Worm (Caenorhabditis elegans): ENCODE data around the gene C47G2.4.

- no peak for TF ChIP-seq sptf-1 (tag; optimal IDR thresholded peaks at IDR 0.05)
- no peak for TF ChIP-seq nhr-11 (tag; optimal IDR thresholded peaks at IDR 0.05)
- no peak for TF ChIP-seq dsc-1 (tag; optimal IDR thresholded peaks at IDR 0.05)
- TF ChIP-seq ceh-88 (GFP tag; IDR thresholded peaks at IDR 0.05), result no peak
- TF ChIP-seq lsy-2 (tag; optimal IDR thresholded peaks at IDR 0.05), result no peak
- no peak for TF ChIP-seq hlh-17 (GFP tag; optimal IDR thresholded peaks at IDR 0.05; ENCODE audit: borderline replicate concordance)
- no peak for TF ChIP-seq ama-1 (optimal IDR thresholded peaks at IDR 0.05)
- no peak for TF ChIP-seq elt-3 (tag; optimal IDR thresholded peaks at IDR 0.05)
- TF ChIP-seq unc-62 (GFP tag; optimal IDR thresholded peaks at IDR 0.05), result no peak
- TF ChIP-seq mdl-1 (tag; optimal IDR thresholded peaks at IDR 0.05), result no peak
Observed at ce11 chrII:11339507-11339906, 46.1 kb upstream of the C47G2.4 start, which contains the start of gene rmd-3.
